Worm (Caenorhabditis elegans): ENCODE data around the gene E02H1.6.

E02H1.6 gene

ce11 chrII:9604063-9604462 is 7.6 kb downstream of the E02H1.6 start (continued):
- TF ChIP-seq unc-62 (GFP tag; optimal IDR thresholded peaks at IDR 0.05 in 1 of 2) = peak in 1 of 2 experiments; percentile 69
- no peak for TF ChIP-seq unc-62 (tag; optimal IDR thresholded peaks at IDR 0.05)
- no peak for TF ChIP-seq Y48G9A.11 (GFP tag; IDR thresholded peaks at IDR 0.05)
- TF ChIP-seq mes-2 (tag; optimal IDR thresholded peaks at IDR 0.05; ENCODE audit: poor library complexity, severe bottlenecking) = peak; percentile 30
- no peak for TF ChIP-seq ctbp-1 (GFP tag; IDR thresholded peaks at IDR 0.05)
- TF ChIP-seq spr-3 (GFP tag; optimal IDR thresholded peaks at IDR 0.05) = no peak
- TF ChIP-seq nhr-28 (tag; optimal IDR thresholded peaks at IDR 0.05) = peak; percentile 82
- no peak for TF ChIP-seq mdt-29 (GFP tag; IDR thresholded peaks at IDR 0.05)
- peak; percentile 47 for TF ChIP-seq hlh-11 (tag; optimal IDR thresholded peaks at IDR 0.05)
- no peak for TF ChIP-seq F26F4.8 (GFP tag; conservative IDR thresholded peaks at IDR 0.05)
- no peak for TF ChIP-seq dmd-8 (GFP tag; IDR thresholded peaks at IDR 0.05)
- no peak for TF ChIP-seq ceh-32 (tag; optimal IDR thresholded peaks at IDR 0.05; ENCODE audit: poor library complexity)
- no peak for TF ChIP-seq madf-5 (GFP tag; IDR thresholded peaks at IDR 0.05)
- no peak for TF ChIP-seq fos-1 (tag; optimal IDR thresholded peaks at IDR 0.05)
- TF ChIP-seq mxl-3 (GFP tag; optimal IDR thresholded peaks at IDR 0.05) = peak; percentile 34
- TF ChIP-seq pqm-1 (tag; optimal IDR thresholded peaks at IDR 0.05) = no peak

ce11 chrII:9604685-9605084 is 8.2 kb downstream of the E02H1.6 start:
- TF ChIP-seq hlh-30 (tag; optimal IDR thresholded peaks at IDR 0.05; ENCODE audit: insufficient read depth) (peak; percentile 25), daf-16 (GFP tag; optimal IDR thresholded peaks at IDR 0.05) (no peak), daf-16 (tag; optimal IDR thresholded peaks at IDR 0.05) (peak; percentile 47), tag-97 (GFP tag; IDR thresholded peaks at IDR 0.05) (no peak), nhr-77 (tag; optimal IDR thresholded peaks at IDR 0.05) (peak; percentile 15), php-3 (GFP tag; IDR thresholded peaks at IDR 0.05) (no peak), dmd-6 (GFP tag; IDR thresholded peaks at IDR 0.05) (peak; percentile 52; the same call in 1 of the 2 replicates), lsy-2 (tag; optimal IDR thresholded peaks at IDR 0.05) (peak in 1 of 2 experiments; percentile 4), nhr-28 (tag; optimal IDR thresholded peaks at IDR 0.05) (peak; percentile 40), pqm-1 (tag; optimal IDR thresholded peaks at IDR 0.05) (peak; percentile 37)

DNA sequence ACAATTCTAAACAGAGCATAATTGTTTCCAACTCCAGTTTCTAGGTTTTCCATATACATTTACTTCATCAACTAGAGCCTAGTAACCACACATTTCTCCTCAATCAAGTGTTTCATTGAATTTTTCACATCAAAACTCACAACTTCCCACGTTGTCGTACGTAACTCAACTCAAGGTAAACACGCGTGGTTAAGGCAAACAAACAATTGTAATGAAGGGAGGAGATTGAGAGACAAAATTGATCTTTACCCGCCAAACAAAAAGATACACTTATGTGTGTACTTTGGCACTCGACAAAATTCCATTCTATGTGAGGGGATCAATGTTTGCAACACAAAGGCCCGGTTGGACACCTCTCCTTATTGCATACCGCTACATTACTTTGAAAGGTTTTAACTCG is 8.8 kb downstream of the E02H1.6 start, which contains the start of gene nhr-19:
nhr-19 (minus strand) TSS at position 191 of the 400 bp plus-strand sequence.
- TF ChIP-seq ceh-28 (tag; optimal IDR thresholded peaks at IDR 0.05) = no peak
- TF ChIP-seq mxl-3 (GFP tag; optimal IDR thresholded peaks at IDR 0.05) = peak; percentile 33
- TF ChIP-seq nhr-102 (tag; optimal IDR thresholded peaks at IDR 0.05) = no peak
- TF ChIP-seq aha-1 (tag) = peak; percentile 72
- TF ChIP-seq daf-16 (GFP tag; optimal IDR thresholded peaks at IDR 0.05) = no peak
- peak; percentile 63 for TF ChIP-seq daf-16 (tag; optimal IDR thresholded peaks at IDR 0.05)
- peak; percentile 23 for TF ChIP-seq nhr-28 (tag; optimal IDR thresholded peaks at IDR 0.05)
- TF ChIP-seq unc-62 (GFP tag; optimal IDR thresholded peaks at IDR 0.05 in 1 of 2) = peak in 1 of 2 experiments; percentile 88
- no peak for TF ChIP-seq unc-62 (tag; optimal IDR thresholded peaks at IDR 0.05)
- TF ChIP-seq ceh-82 (tag; optimal IDR thresholded peaks at IDR 0.05) = no peak
- no peak for TF ChIP-seq egl-43 (GFP tag; IDR thresholded peaks at IDR 0.05)
- TF ChIP-seq ctbp-1 (GFP tag; IDR thresholded peaks at IDR 0.05) = no peak
- peak; percentile 74 for TF ChIP-seq nhr-11 (tag; optimal IDR thresholded peaks at IDR 0.05)

DNA sequence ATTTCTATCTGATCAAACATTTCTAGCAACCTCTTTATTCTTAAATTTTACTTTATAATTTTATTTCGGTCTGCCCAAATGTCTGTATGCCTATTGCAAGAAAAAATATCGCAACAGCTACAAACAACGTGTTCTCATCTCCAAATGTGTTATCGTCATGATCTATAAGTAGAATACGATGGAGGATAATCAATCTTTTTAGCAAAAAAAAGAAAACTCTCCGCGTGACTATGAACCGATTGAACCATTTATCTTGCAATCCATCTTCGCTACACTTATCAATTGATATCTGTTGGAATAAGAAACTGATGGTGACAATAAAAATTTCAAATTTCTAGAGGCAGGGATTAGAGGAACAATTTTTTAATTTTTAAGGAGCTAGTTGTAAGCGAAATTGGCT is 9.5 kb downstream of the E02H1.6 start:
- TF ChIP-seq nhr-48 (tag; optimal IDR thresholded peaks at IDR 0.05) = no peak
- TF ChIP-seq jun-1 (tag; optimal IDR thresholded peaks at IDR 0.05) = no peak
- peak; percentile 44 for TF ChIP-seq mxl-3 (GFP tag; optimal IDR thresholded peaks at IDR 0.05)
- no peak for TF ChIP-seq skn-1 (tag; optimal IDR thresholded peaks at IDR 0.05)
- no peak for TF ChIP-seq dve-1 (tag; optimal IDR thresholded peaks at IDR 0.05; ENCODE audit: insufficient read depth)
- TF ChIP-seq hlh-30 (tag; optimal IDR thresholded peaks at IDR 0.05; ENCODE audit: insufficient read depth) = peak; percentile 45
- no peak for TF ChIP-seq ama-1 (optimal IDR thresholded peaks at IDR 0.05)
- no peak for TF ChIP-seq unc-39 (tag; optimal IDR thresholded peaks at IDR 0.05)
- TF ChIP-seq set-16 (GFP tag; IDR thresholded peaks at IDR 0.05) = no peak
- TF ChIP-seq lin-15B (tag; optimal IDR thresholded peaks at IDR 0.05) = no peak
- peak in 1 of 2 experiments; percentile 8 for TF ChIP-seq unc-62 (GFP tag; optimal IDR thresholded peaks at IDR 0.05 in 1 of 2)
- no peak for TF ChIP-seq unc-62 (tag; optimal IDR thresholded peaks at IDR 0.05)
- TF ChIP-seq mdl-1 (tag; optimal IDR thresholded peaks at IDR 0.05) = peak in 1 of 2 experiments; percentile 59
- TF ChIP-seq saeg-2 (GFP tag; IDR thresholded peaks at IDR 0.05) = no peak
- TF ChIP-seq ctbp-1 (GFP tag; IDR thresholded peaks at IDR 0.05) = 0 out of 2 replicates have a peak, but pooled peaks have one; percentile 30
- TF ChIP-seq nhr-42 (GFP tag; IDR thresholded peaks at IDR 0.05) = no peak
- TF ChIP-seq unc-130 (GFP tag; optimal IDR thresholded peaks at IDR 0.05) = no peak
- TF ChIP-seq nhr-11 (tag; optimal IDR thresholded peaks at IDR 0.05) = peak; percentile 42
- TF ChIP-seq nhr-28 (tag; optimal IDR thresholded peaks at IDR 0.05) = peak; percentile 61
- no peak for TF ChIP-seq T20F7.1 (GFP tag; optimal IDR thresholded peaks at IDR 0.05)
